Fruit fly (Drosophila melanogaster) whole organism, prepupa: ENCODE data around the gene stai.

ENCODE experiments used
- Blimp-1 ChIP-seq: fragments of 200-800 bp; sonication (Bioruptor generic); optimal IDR thresholded peaks from 3 replicates; lab custom pipeline; 2017; ENCODE audit warnings: missing biosample characterization, missing genetic modification characterization, mild to moderate bottlenecking, moderate library complexity, missing genetic modification reagents
- CG10669 ChIP-seq: fragments of 200-800 bp; sonication (Bioruptor generic); optimal IDR thresholded peaks from 3 replicates; lab custom pipeline; 2018; ENCODE audit warnings: missing biosample characterization, mild to moderate bottlenecking, missing genetic modification characterization, moderate library complexity
- CG11294 ChIP-seq: fragments of 200-800 bp; sonication (Bioruptor generic); IDR thresholded peaks from 2 replicates; pipeline ENCODE4 v1.3.6; 2022; ENCODE audit warnings: missing biosample characterization, missing genetic modification characterization
- CG11902 ChIP-seq: fragments of 200-800 bp; sonication (Bioruptor generic); optimal IDR thresholded peaks from 3 replicates; lab custom pipeline; 2016; ENCODE audit warnings: missing biosample characterization, missing genetic modification characterization
- CG16779 ChIP-seq: fragments of 200-800 bp; sonication (Bioruptor generic); optimal IDR thresholded peaks from 3 replicates; lab custom pipeline; 2017; ENCODE audit warnings: missing biosample characterization, mild to moderate bottlenecking, missing genetic modification characterization
- CG3032 ChIP-seq: fragments of 200-800 bp; optimal IDR thresholded peaks from 2 replicates; lab custom pipeline; 2019; ENCODE audit warnings: missing biosample characterization, mild to moderate bottlenecking, missing genetic modification characterization, moderate library complexity
- CG31627 ChIP-seq: fragments of 200-800 bp; sonication (Bioruptor generic); optimal IDR thresholded peaks from 3 replicates; lab custom pipeline; 2016; ENCODE audit warnings: missing biosample characterization, missing genetic modification characterization
- CG32006 ChIP-seq: fragments of 200-800 bp; sonication (Bioruptor generic); optimal IDR thresholded peaks from 3 replicates; lab custom pipeline; 2017; ENCODE audit warnings: missing biosample characterization, mild to moderate bottlenecking, missing genetic modification characterization
- CG34406 ChIP-seq: fragments of 200-800 bp; sonication (Bioruptor generic); optimal IDR thresholded peaks from 3 replicates; lab custom pipeline; 2016; ENCODE audit warnings: missing biosample characterization, missing genetic modification characterization
- CG3919 ChIP-seq: fragments of 200-800 bp; sonication (Bioruptor generic); optimal IDR thresholded peaks from 3 replicates; lab custom pipeline; 2016; ENCODE audit warnings: missing biosample characterization, missing genetic modification characterization
- CG4318 ChIP-seq: fragments of 200-800 bp; sonication (Bioruptor generic); optimal IDR thresholded peaks from 3 replicates; lab custom pipeline; 2017; ENCODE audit warnings: missing biosample characterization, mild to moderate bottlenecking, missing genetic modification characterization
- CG6163 ChIP-seq: fragments of 200-800 bp; sonication (Bioruptor generic); IDR thresholded peaks from 3 replicates; pipeline ENCODE4 v1.3.6; 2022; ENCODE audit warnings: missing biosample characterization, missing genetic modification characterization
- CG6276 ChIP-seq: fragments of 200-800 bp; sonication (Bioruptor generic); optimal IDR thresholded peaks from 2 replicates; lab custom pipeline; 2017; ENCODE audit warnings: missing biosample characterization, mild to moderate bottlenecking, missing genetic modification characterization
- CG6808 ChIP-seq: fragments of 200-800 bp; sonication (Bioruptor generic); optimal IDR thresholded peaks from 3 replicates; lab custom pipeline; 2017; ENCODE audit warnings: missing biosample characterization, missing genetic modification characterization, mild to moderate bottlenecking, moderate library complexity, missing genetic modification reagents
- CG6854 ChIP-seq: fragments of 200-800 bp; sonication (Bioruptor generic); optimal IDR thresholded peaks from 2 replicates; lab custom pipeline; 2017; ENCODE audit warnings: missing biosample characterization, mild to moderate bottlenecking, missing genetic modification characterization
- CG7368 ChIP-seq: fragments of 200-800 bp; sonication (Bioruptor generic); optimal IDR thresholded peaks from 3 replicates; lab custom pipeline; 2016; ENCODE audit warnings: missing biosample characterization, missing genetic modification characterization
- CG8119 ChIP-seq: fragments of 200-800 bp; sonication (Bioruptor generic); IDR thresholded peaks from 3 replicates; pipeline ENCODE4 v1.3.6; 2022; ENCODE audit warnings: missing biosample characterization, missing genetic modification characterization
- CG8319 ChIP-seq: fragments of 200-800 bp; sonication (Bioruptor generic); optimal IDR thresholded peaks from 3 replicates; lab custom pipeline; 2016; ENCODE audit warnings: missing biosample characterization, missing genetic modification characterization
- CG8632 ChIP-seq: fragments of 200-800 bp; sonication (Bioruptor generic); optimal IDR thresholded peaks from 3 replicates; lab custom pipeline; 2016; ENCODE audit warnings: missing biosample characterization, missing genetic modification characterization
- CG9139 ChIP-seq: fragments of 200-800 bp; sonication (Bioruptor generic); optimal IDR thresholded peaks from 3 replicates; lab custom pipeline; 2017; ENCODE audit warnings: missing biosample characterization, mild to moderate bottlenecking, missing genetic modification characterization
- Eip75B ChIP-seq: fragments of 200-800 bp; sonication (Bioruptor generic); optimal IDR thresholded peaks from 3 replicates; lab custom pipeline; 2016; ENCODE audit warnings: missing biosample characterization, missing genetic modification characterization
- Eip78C ChIP-seq: fragments of 200-800 bp; sonication (Bioruptor generic); peaks from one replicate; lab custom pipeline; 2016; ENCODE audit warnings: missing biosample characterization, missing genetic modification characterization
- Eip93F ChIP-seq: fragments of 200-800 bp; sonication (Bioruptor generic); optimal IDR thresholded peaks from 2 replicates; lab custom pipeline; 2016; ENCODE audit warnings: missing biosample characterization, mild to moderate bottlenecking, missing genetic modification characterization
- Ets21C ChIP-seq: fragments of 200-800 bp; sonication (Bioruptor generic); optimal IDR thresholded peaks from 3 replicates; lab custom pipeline; 2016; ENCODE audit warnings: missing biosample characterization, missing genetic modification characterization
- Ets96B ChIP-seq: fragments of 200-800 bp; optimal IDR thresholded peaks from 2 replicates; lab custom pipeline; 2019; ENCODE audit warnings: missing biosample characterization, mild to moderate bottlenecking, missing genetic modification characterization, moderate library complexity
- Gug ChIP-seq: fragments of 200-800 bp; sonication (Bioruptor generic); IDR thresholded peaks from 2 replicates; pipeline ENCODE4 v1.3.6; 2022; ENCODE audit warnings: missing biosample characterization, missing genetic modification characterization
- Hr38 ChIP-seq: sonication (Bioruptor generic); optimal IDR thresholded peaks from 2 replicates; lab custom pipeline; 2016; ENCODE audit warnings: missing biosample characterization, missing genetic modification characterization
- Hr39 ChIP-seq: fragments of 200-800 bp; sonication (Bioruptor generic); optimal IDR thresholded peaks from 2 replicates; lab custom pipeline; 2016; ENCODE audit warnings: missing biosample characterization, missing genetic modification characterization
- Hr4 ChIP-seq: fragments of 200-800 bp; sonication (Bioruptor generic); optimal IDR thresholded peaks from 3 replicates; lab custom pipeline; 2016; ENCODE audit warnings: missing biosample characterization, missing genetic modification characterization
- Lpt ChIP-seq: fragments of 200-800 bp; sonication (Bioruptor generic); optimal IDR thresholded peaks from 3 replicates; lab custom pipeline; 2016; ENCODE audit warnings: missing biosample characterization, missing genetic modification characterization
- OdsH ChIP-seq: fragments of 200-800 bp; sonication (Bioruptor generic); optimal IDR thresholded peaks from 3 replicates; lab custom pipeline; 2016; ENCODE audit warnings: missing biosample characterization, missing genetic modification characterization
- Smox ChIP-seq: fragments of 200-800 bp; sonication (Bioruptor generic); optimal IDR thresholded peaks from 3 replicates; lab custom pipeline; 2016; ENCODE audit warnings: missing biosample characterization, missing genetic modification characterization
- Sox102F ChIP-seq: fragments of 200-800 bp; sonication (Bioruptor generic); optimal IDR thresholded peaks from 2 replicates; lab custom pipeline; 2016; ENCODE audit warnings: missing biosample characterization, mild to moderate bottlenecking, missing genetic modification characterization
- Sox14 ChIP-seq: fragments of 200-800 bp; sonication (Bioruptor generic); optimal IDR thresholded peaks from 3 replicates; lab custom pipeline; 2016; ENCODE audit warnings: missing biosample characterization, missing genetic modification characterization
- Sox15 ChIP-seq: fragments of 200-800 bp; sonication (Bioruptor generic); optimal IDR thresholded peaks from 3 replicates; lab custom pipeline; 2016; ENCODE audit warnings: missing biosample characterization, missing genetic modification characterization
- acj6 ChIP-seq: fragments of 200-800 bp; sonication (Bioruptor generic); optimal IDR thresholded peaks from 3 replicates; lab custom pipeline; 2016; ENCODE audit warnings: missing biosample characterization, missing genetic modification characterization
- cyc ChIP-seq: fragments of 200-800 bp; sonication (Bioruptor generic); optimal IDR thresholded peaks from 3 replicates; lab custom pipeline; 2016; ENCODE audit warnings: missing biosample characterization, missing genetic modification characterization
- dac ChIP-seq: fragments of 200-800 bp; sonication (Bioruptor generic); optimal IDR thresholded peaks from 2 replicates; lab custom pipeline; 2017; ENCODE audit warnings: missing biosample characterization, mild to moderate bottlenecking, missing genetic modification characterization
- dsx ChIP-seq: fragments of 200-800 bp; optimal IDR thresholded peaks from 3 replicates; lab custom pipeline; 2019; ENCODE audit warnings: missing biosample characterization, mild to moderate bottlenecking, missing genetic modification characterization, moderate library complexity; ENCODE audit not compliant: poor library complexity, severe bottlenecking
- eg ChIP-seq: fragments of 200-800 bp; sonication (Bioruptor generic); IDR thresholded peaks from 3 replicates; pipeline ENCODE4 v1.3.6; 2022; ENCODE audit warnings: missing biosample characterization, missing genetic modification characterization
- esn ChIP-seq: fragments of 200-800 bp; sonication (Bioruptor generic); optimal IDR thresholded peaks from 2 replicates; lab custom pipeline; 2016; ENCODE audit warnings: missing biosample characterization, mild to moderate bottlenecking, missing genetic modification characterization, moderate library complexity
- fd59A ChIP-seq: fragments of 200-800 bp; sonication (Bioruptor generic); optimal IDR thresholded peaks from 2 replicates; lab custom pipeline; 2017; ENCODE audit warnings: missing biosample characterization, mild to moderate bottlenecking, missing genetic modification characterization, missing genetic modification reagents
- fd85E ChIP-seq: fragments of 200-800 bp; sonication (Bioruptor generic); optimal IDR thresholded peaks from 3 replicates; lab custom pipeline; 2016; ENCODE audit warnings: missing biosample characterization, missing genetic modification characterization
- fkh ChIP-seq: fragments of 200-800 bp; sonication (Bioruptor generic); optimal IDR thresholded peaks from 3 replicates; lab custom pipeline; 2017; ENCODE audit warnings: missing biosample characterization, mild to moderate bottlenecking, missing genetic modification characterization, moderate library complexity
- lz ChIP-seq: fragments of 200-800 bp; sonication (Bioruptor generic); optimal IDR thresholded peaks from 3 replicates; lab custom pipeline; 2016; ENCODE audit warnings: missing biosample characterization, missing genetic modification characterization
- net ChIP-seq: fragments of 200-800 bp; sonication (Bioruptor generic); optimal IDR thresholded peaks from 3 replicates; lab custom pipeline; 2016; ENCODE audit warnings: missing biosample characterization, missing genetic modification characterization
- pdm3 ChIP-seq: fragments of 200-800 bp; sonication (Bioruptor generic); optimal IDR thresholded peaks from 3 replicates; lab custom pipeline; 2016; ENCODE audit warnings: missing biosample characterization, missing genetic modification characterization
- salr ChIP-seq, 2 experiments: fragments of 200-800 bp; sonication (Bioruptor generic); optimal IDR thresholded peaks; 3 replicates each; lab custom pipeline; 2016 to 2018; ENCODE audit warnings: missing biosample characterization in 2 of 2, missing genetic modification characterization in 2 of 2, mild to moderate bottlenecking in 1 of 2
- spab ChIP-seq: fragments of 200-800 bp; sonication (Bioruptor generic); optimal IDR thresholded peaks from 2 replicates; lab custom pipeline; 2017; ENCODE audit warnings: missing biosample characterization, mild to moderate bottlenecking, missing genetic modification characterization, missing genetic modification reagents
- ss ChIP-seq, 2 experiments: fragments of 200-800 bp; sonication (Bioruptor generic); optimal IDR thresholded peaks; 2 replicates in 1 of 2; 3 replicates in 1 of 2; lab custom pipeline; 2017 to 2018; ENCODE audit warnings: mild to moderate bottlenecking in 2 of 2, missing biosample characterization in 2 of 2, missing genetic modification characterization in 2 of 2, moderate library complexity in 1 of 2
- svp ChIP-seq: fragments of 200-800 bp; sonication (Bioruptor generic); peaks from one replicate; lab custom pipeline; 2016; ENCODE audit warnings: missing biosample characterization, missing genetic modification characterization
- topi ChIP-seq: fragments of 200-800 bp; sonication (Bioruptor generic); optimal IDR thresholded peaks from 3 replicates; lab custom pipeline; 2016; ENCODE audit warnings: missing biosample characterization, missing genetic modification characterization
- vri ChIP-seq: fragments of 200-800 bp; sonication (Bioruptor generic); optimal IDR thresholded peaks from 3 replicates; lab custom pipeline; 2016; ENCODE audit warnings: missing biosample characterization, mild to moderate bottlenecking, missing genetic modification characterization

stai gene

dm6 chr2L:6124815-6125214, 24.6 kb downstream of the stai start, which contains the start of gene Arpc4:
Gene Arpc4 (plus strand): TSS chr2L:6125132.
- TF ChIP-seq Sox102F (GFP tag; lab: Kevin White, UChicago) (no peak), Blimp-1 (GFP tag; lab: Kevin White, UChicago) (no peak), eg (GFP tag; lab: Robert Waterston, UW) (no peak; the same call in 1 of the 3 replicates), CG11294 (GFP tag; lab: Robert Waterston, UW) (no peak), Lpt (GFP tag; lab: Kevin White, UChicago) (no peak), svp (no peak), CG8632 (GFP tag; lab: Kevin White, UChicago) (no peak), cyc (GFP tag; lab: Kevin White, UChicago) (peak; percentile 48), pdm3 (peak; percentile 73), lz (peak; percentile 62), fd85E (GFP tag; lab: Kevin White, UChicago) (no peak), salr (GFP tag; optimal IDR thresholded peaks at IDR 0.05; lab: Kevin White, UChicago) (no peak), acj6 (GFP tag; lab: Kevin White, UChicago) (peak; percentile 40), CG6163 (GFP tag; lab: Robert Waterston, UW) (peak; percentile 65; the same call in 2 of the 3 replicates), CG3032 (tag; lab: Kevin White, UChicago) (peak; percentile 57), Eip75B (GFP tag; lab: Kevin White, UChicago) (peak; percentile 57), Gug (GFP tag; lab: Robert Waterston, UW) (no peak), Sox15 (peak; percentile 2), CG16779 (tag; lab: Kevin White, UChicago) (no peak), fd59A (GFP tag; lab: Kevin White, UChicago) (no peak), CG4318 (GFP tag; lab: Kevin White, UChicago) (no peak), Smox (peak; percentile 58), CG3919 (GFP tag; lab: Kevin White, UChicago) (no peak), CG6808 (GFP tag; lab: Kevin White, UChicago) (no peak), CG6276 (GFP tag; lab: Kevin White, UChicago) (no peak), CG11902 (no peak), CG7368 (no peak), dsx (GFP tag; lab: Kevin White, UChicago) (no peak), CG31627 (GFP tag; lab: Kevin White, UChicago) (peak; percentile 64), OdsH (GFP tag; lab: Kevin White, UChicago) (no peak), CG9139 (GFP tag; lab: Kevin White, UChicago) (no peak), dac (GFP tag; lab: Kevin White, UChicago) (no peak), net (GFP tag; lab: Kevin White, UChicago) (no peak), CG8119 (0 out of 3 replicates have a peak, but pooled peaks have one; percentile 27), Eip78C (peak; percentile 82), Hr38 (GFP tag; lab: Kevin White, UChicago) (no peak), fkh (GFP tag; lab: Kevin White, UChicago) (no peak), esn (GFP tag; lab: Kevin White, UChicago) (peak; percentile 70), Hr4 (GFP tag; lab: Kevin White, UChicago) (peak; percentile 49), spab (GFP tag; lab: Kevin White, UChicago) (no peak), vri (GFP tag; lab: Kevin White, UChicago) (no peak), Ets21C (peak; percentile 46), CG10669 (GFP tag; lab: Kevin White, UChicago) (no peak), Sox14 (GFP tag; lab: Kevin White, UChicago) (peak; percentile 67), Eip93F (no peak), CG8319 (GFP tag; lab: Kevin White, UChicago) (no peak), Hr39 (GFP tag; lab: Kevin White, UChicago) (peak; percentile 60), ss (GFP tag; optimal IDR thresholded peaks at IDR 0.05; lab: Kevin White, UChicago) (no peak), topi (GFP tag; lab: Kevin White, UChicago) (peak; percentile 46), CG32006 (GFP tag; lab: Kevin White, UChicago) (no peak), Ets96B (tag; lab: Kevin White, UChicago) (peak; percentile 25), CG34406 (GFP tag; lab: Kevin White, UChicago) (no peak), CG6854 (no peak)
